Worm (Caenorhabditis elegans): Measurements from ENCODE around the gene T10H10.2.

Gene T10H10.2

DNA sequence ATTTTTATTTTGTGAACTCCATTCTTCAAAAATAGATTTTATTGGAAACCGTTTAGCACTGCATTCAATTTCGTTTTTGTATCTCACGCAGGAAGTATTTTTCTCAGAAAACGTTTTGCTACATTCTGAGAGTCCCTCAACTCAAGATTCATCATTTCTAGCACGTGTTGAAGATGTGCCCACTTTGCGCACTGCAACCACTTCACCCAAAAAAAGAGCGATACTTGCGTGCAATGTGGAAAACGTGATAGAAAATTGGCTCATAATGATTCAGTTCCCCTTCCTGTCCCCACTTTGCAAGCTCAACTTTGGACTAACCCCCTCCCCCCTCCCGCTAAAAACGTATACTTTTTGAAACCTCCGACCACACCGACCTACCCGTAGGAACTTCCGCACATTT is 29.5 kb upstream of the T10H10.2 start:
- TF ChIP-seq ceh-30 (tag; optimal IDR thresholded peaks at IDR 0.05) (no peak), ceh-24 (tag; optimal IDR thresholded peaks at IDR 0.05) (no peak), ceh-19 (GFP tag; optimal IDR thresholded peaks at IDR 0.05) (no peak), ahr-1 (tag; optimal IDR thresholded peaks at IDR 0.05) (no peak), ceh-14 (tag; optimal IDR thresholded peaks at IDR 0.05) (no peak), pha-4 (tag; optimal IDR thresholded peaks at IDR 0.05) (no peak), lim-6 (tag; optimal IDR thresholded peaks at IDR 0.05) (no peak), nhr-232 (tag; optimal IDR thresholded peaks at IDR 0.05) (no peak), dve-1 (tag; optimal IDR thresholded peaks at IDR 0.05) (no peak), hlh-8 (tag; optimal IDR thresholded peaks at IDR 0.05) (no peak), unc-55 (GFP tag; optimal IDR thresholded peaks at IDR 0.05) (no peak), elt-4 (tag; optimal IDR thresholded peaks at IDR 0.05) (no peak), elt-2 (tag; optimal IDR thresholded peaks at IDR 0.05) (no peak), pag-3 (tag; optimal IDR thresholded peaks at IDR 0.05; ENCODE audit: borderline replicate concordance) (no peak), hlh-30 (tag; optimal IDR thresholded peaks at IDR 0.05; ENCODE audit: insufficient read depth) (no peak), sox-4 (tag; optimal IDR thresholded peaks at IDR 0.05) (no peak), dmd-4 (tag; optimal IDR thresholded peaks at IDR 0.05; ENCODE audit: borderline replicate concordance) (no peak), K09A11.1 (tag; optimal IDR thresholded peaks at IDR 0.05; ENCODE audit: insufficient read depth) (no peak), ceh-18 (tag; optimal IDR thresholded peaks at IDR 0.05) (no peak), ceh-6 (GFP tag; optimal IDR thresholded peaks at IDR 0.05) (no peak)

DNA sequence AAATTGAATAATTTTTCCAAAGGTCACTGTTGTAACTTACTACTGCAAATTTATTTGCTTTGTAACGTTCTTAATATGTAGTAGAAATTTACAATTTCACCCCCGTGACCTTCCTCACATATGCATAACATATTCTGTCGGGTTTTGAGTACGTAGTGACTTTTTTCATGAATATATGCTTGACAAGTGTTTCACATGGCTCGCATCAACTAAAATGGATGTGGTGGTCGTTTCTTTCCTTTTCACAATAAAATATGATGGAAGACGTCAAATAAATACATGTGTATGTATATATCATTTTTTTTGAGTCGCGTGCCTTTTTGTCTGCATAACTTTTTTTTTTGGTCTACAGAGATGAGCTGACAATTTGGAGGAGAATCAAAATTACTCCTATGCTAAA is 28.2 kb upstream of the T10H10.2 start:
- TF ChIP-seq ceh-6 (GFP tag; optimal IDR thresholded peaks at IDR 0.05) = no peak
- no peak for TF ChIP-seq ttx-3 (tag; optimal IDR thresholded peaks at IDR 0.05)
- TF ChIP-seq dmd-4 (tag; optimal IDR thresholded peaks at IDR 0.05; ENCODE audit: borderline replicate concordance) = no peak
- no peak for TF ChIP-seq fkh-6 (tag; optimal IDR thresholded peaks at IDR 0.05)
- no peak for TF ChIP-seq nhr-232 (tag; optimal IDR thresholded peaks at IDR 0.05)
- TF ChIP-seq elt-4 (tag; optimal IDR thresholded peaks at IDR 0.05) = no peak
- no peak for TF ChIP-seq ceh-18 (tag; optimal IDR thresholded peaks at IDR 0.05)
- no peak for TF ChIP-seq hlh-15 (tag; optimal IDR thresholded peaks at IDR 0.05)
- no peak for TF ChIP-seq ceh-14 (tag; optimal IDR thresholded peaks at IDR 0.05)
- no peak for TF ChIP-seq odd-2 (tag; optimal IDR thresholded peaks at IDR 0.05)
- TF ChIP-seq hlh-6 (tag; optimal IDR thresholded peaks at IDR 0.05) = no peak
- no peak for TF ChIP-seq ceh-30 (tag; optimal IDR thresholded peaks at IDR 0.05)
- TF ChIP-seq pros-1 (tag; optimal IDR thresholded peaks at IDR 0.05) = no peak

DNA sequence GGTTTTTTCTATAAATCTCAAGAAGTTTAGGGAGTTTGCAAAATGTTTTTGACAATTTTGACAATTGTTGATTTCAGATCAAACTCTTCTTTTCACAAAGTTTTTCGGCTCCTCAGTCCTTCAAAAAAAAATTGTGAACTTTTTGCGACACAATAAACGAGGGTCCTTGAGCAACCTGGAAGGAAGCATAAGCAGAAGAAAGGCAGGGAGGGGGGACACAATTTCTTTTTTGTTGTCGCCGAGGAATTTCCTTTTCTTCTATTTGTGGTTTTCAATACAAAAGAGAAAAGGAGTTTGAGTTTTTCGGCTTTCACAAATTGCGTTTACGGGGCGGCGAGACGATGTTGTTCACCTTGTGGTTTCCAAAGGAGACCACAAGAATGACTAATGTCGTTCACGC is 27.8 kb upstream of the T10H10.2 start:
- TF ChIP-seq unc-42 (tag; optimal IDR thresholded peaks at IDR 0.05) = peak; percentile 19
- no peak for TF ChIP-seq pax-1 (tag; optimal IDR thresholded peaks at IDR 0.05)

DNA sequence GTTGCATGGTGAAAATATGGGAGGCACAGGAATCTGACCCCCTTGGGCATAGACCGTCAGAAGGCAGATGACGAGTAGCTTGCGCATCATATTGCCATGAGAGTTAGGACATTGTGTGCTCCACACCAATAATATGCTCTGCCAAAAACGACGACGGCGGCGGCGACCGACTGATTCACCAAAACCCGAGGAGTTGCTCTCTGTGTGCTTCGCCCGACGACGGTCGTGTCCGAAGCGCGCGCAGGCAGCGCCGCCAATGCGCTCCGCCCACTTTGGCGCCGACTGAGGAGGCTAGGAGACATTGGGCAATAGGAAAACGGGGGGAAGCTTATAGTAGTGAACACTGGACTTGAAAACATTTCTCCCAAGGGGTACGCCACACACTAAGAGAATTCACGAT is 26.6 kb upstream of the T10H10.2 start, which contains the start of gene AH9.6:
AH9.6 (minus strand) TSS at position 183 of the 400 bp plus-strand sequence.
- TF ChIP-seq unc-86 (tag; optimal IDR thresholded peaks at IDR 0.05) (no peak), ceh-6 (GFP tag; optimal IDR thresholded peaks at IDR 0.05) (no peak), unc-42 (tag; optimal IDR thresholded peaks at IDR 0.05) (no peak), sox-2 (GFP tag; IDR thresholded peaks at IDR 0.05) (no peak), C38D4.7 (GFP tag; optimal IDR thresholded peaks at IDR 0.05) (no peak), Y22D7AL.16 (tag; optimal IDR thresholded peaks at IDR 0.05) (no peak), ceh-2 (tag; optimal IDR thresholded peaks at IDR 0.05) (no peak), ceh-31 (tag; optimal IDR thresholded peaks at IDR 0.05) (no peak), T23F11.4 (GFP tag; optimal IDR thresholded peaks at IDR 0.05) (no peak), tbx-2 (tag; optimal IDR thresholded peaks at IDR 0.05) (no peak)

DNA sequence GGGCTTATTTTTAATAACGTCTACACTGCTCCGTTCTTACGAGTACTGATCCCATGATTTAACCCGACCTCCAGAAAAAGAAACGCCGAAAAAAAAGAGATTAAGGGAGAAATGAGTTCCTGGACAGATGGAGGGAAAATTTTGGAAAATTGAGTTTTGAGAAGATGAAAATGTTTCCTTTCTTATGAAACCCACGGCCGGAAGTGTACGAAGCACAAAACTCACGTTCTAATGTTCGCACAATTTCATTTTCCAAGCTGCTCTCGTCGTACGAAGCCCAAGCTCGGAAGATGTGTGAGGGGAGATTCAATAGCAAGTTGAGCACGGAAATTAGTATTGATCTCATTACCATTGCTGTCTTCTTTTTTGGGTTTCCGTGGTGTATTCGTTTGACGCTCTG is 23.1 kb upstream of the T10H10.2 start:
- peak; percentile 70 for TF ChIP-seq unc-42 (tag; optimal IDR thresholded peaks at IDR 0.05)
- TF ChIP-seq ceh-48 (tag; optimal IDR thresholded peaks at IDR 0.05) = no peak
